Worm (Caenorhabditis elegans) whole organism, midembryonic: Measurements from ENCODE around the gene Y68A4B.3.

Source experiments
- T22C8.4 ChIP-seq: fragments of 200-800 bp; sonication (Bioruptor generic); IDR thresholded peaks from 2 replicates; pipeline ENCODE4 v1.3.6; 2022; ENCODE audit warnings: missing genetic modification characterization, missing compliant biosample characterization
- cog-1 ChIP-seq: sonication (generic microtip); optimal IDR thresholded peaks from 2 replicates; lab custom pipeline; 2016; ENCODE audit warnings: missing genetic modification characterization, missing compliant biosample characterization
- flt-1 ChIP-seq: fragments of 200-800 bp; sonication (Bioruptor generic); IDR thresholded peaks from 2 replicates; pipeline ENCODE4 v1.3.6; 2022; ENCODE audit warnings: missing genetic modification characterization, missing compliant biosample characterization
- klf-2 ChIP-seq: fragments of 200-800 bp; sonication (Bioruptor generic); conservative IDR thresholded peaks from 2 replicates; pipeline ENCODE4 v1.3.6; 2022; ENCODE audit warnings: missing genetic modification reagents, missing genetic modification characterization, missing compliant biosample characterization
- med-1 ChIP-seq: sonication (generic microtip); optimal IDR thresholded peaks from 2 replicates; lab custom pipeline; 2017; ENCODE audit warnings: missing genetic modification characterization, mild to moderate bottlenecking, missing compliant biosample characterization, antibody characterized with exemption, missing genetic modification reagents; ENCODE audit not compliant: insufficient read depth
- ref-1 ChIP-seq: fragments of 200-800 bp; sonication (Bioruptor generic); conservative IDR thresholded peaks from 2 replicates; pipeline ENCODE4 v1.3.6; 2022; ENCODE audit warnings: missing genetic modification reagents, missing genetic modification characterization, missing compliant biosample characterization
- tab-1 ChIP-seq: fragments of 200-800 bp; sonication (Bioruptor generic); IDR thresholded peaks from 2 replicates; pipeline ENCODE4 v1.3.6; 2022; ENCODE audit warnings: missing genetic modification characterization, missing compliant biosample characterization
- ztf-23 ChIP-seq: fragments of 200-800 bp; sonication (Bioruptor generic); IDR thresholded peaks from 2 replicates; pipeline ENCODE4 v1.3.6; 2022; ENCODE audit warnings: missing genetic modification reagents, missing genetic modification characterization, missing compliant biosample characterization
- ztf-29 ChIP-seq: fragments of 200-800 bp; sonication (Bioruptor generic); IDR thresholded peaks from 2 replicates; pipeline ENCODE4 v1.3.6; 2022; ENCODE audit warnings: missing genetic modification reagents, missing genetic modification characterization, missing compliant biosample characterization

DNA sequence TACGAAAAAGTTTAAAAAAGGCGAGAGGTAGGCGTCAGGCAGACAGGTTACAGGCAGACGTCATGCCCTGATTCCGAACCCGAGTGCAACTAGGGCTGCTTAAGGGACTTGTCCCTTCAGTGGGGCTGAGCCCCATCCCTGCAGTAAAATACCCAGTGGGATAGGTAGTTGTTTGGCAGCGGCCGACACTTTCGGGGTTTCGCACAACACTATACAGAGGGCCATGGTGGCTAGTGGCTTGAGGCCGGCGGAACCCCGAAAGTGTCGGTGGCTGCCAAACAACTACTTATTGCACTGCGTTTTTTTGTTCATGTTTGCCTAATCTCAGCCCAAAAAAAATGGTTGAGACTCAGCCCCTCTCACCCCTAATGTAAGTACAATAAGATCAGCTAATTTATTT lies 26.9 kb downstream of the Y68A4B.3 start:
- no peak for TF ChIP-seq flt-1 (GFP tag; lab: Robert Waterston, UW)
- TF ChIP-seq tab-1 (GFP tag; lab: Robert Waterston, UW) = no peak
- no peak for TF ChIP-seq T22C8.4 (GFP tag; lab: Robert Waterston, UW)
- no peak for TF ChIP-seq klf-2 (GFP tag; lab: Robert Waterston, UW)
- TF ChIP-seq cog-1 (tag; lab: Kevin White, UChicago) = no peak
- no peak for TF ChIP-seq med-1 (GFP tag; lab: Kevin White, UChicago)
- no peak for TF ChIP-seq ztf-23 (GFP tag; lab: Robert Waterston, UW)
- no peak for TF ChIP-seq ztf-29
- TF ChIP-seq ref-1 = no peak
